Worm (Caenorhabditis elegans): ENCODE measurements around the gene nep-9.

DNA sequence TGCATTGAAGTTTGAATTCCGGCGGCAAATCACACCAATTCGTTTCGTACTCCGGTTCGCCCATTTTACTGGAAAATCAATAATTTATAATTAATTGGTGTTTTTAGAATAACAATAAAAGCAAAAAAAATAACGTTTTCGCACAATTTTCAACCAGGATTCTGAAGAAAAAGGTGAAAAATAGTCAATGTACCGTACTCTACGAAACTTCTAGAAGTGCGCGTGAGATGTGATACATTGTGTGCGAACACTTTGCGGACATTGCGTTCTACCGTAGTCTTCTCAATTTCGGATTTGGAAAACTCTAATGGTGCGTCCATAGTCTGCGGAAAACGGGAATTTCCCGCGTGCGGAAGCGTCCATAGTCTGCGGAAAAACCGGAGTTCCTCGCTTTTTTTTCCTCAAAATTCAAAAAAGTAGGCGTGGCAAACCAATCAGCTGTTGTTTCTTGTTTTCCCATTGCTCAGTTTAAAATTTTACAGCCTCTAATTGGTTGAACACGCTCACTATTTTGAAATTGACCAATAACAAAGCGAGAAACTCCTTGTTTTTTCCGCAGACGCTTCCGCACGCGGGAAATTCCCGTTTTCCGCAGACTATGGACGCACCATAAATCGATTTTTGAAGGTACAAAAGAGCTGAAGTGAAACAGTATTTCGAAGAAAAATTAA lies 51.0 kb downstream of the nep-9 start, which contains the start of the genes F14D2.14 and bath-29:
- TF ChIP-seq sox-4 (tag; optimal IDR thresholded peaks at IDR 0.05) = no peak
- TF ChIP-seq unc-86 (tag; optimal IDR thresholded peaks at IDR 0.05) = no peak
- no peak for TF ChIP-seq ceh-19 (GFP tag; optimal IDR thresholded peaks at IDR 0.05)

Measured in whole organism, late embryonic.